Fruit fly (Drosophila melanogaster) whole organism, embryonic: Measurements from ENCODE around the gene Cog3.
A peak's percentile ranks its signal among the peaks of the same experiment; 100 is the strongest.

ENCODE experiments used
- Atf-2 ChIP-seq: fragments of 200-800 bp; sonication (Bioruptor generic); optimal IDR thresholded peaks from 2 replicates; lab custom pipeline; 2016; ENCODE audit warnings: missing biosample characterization, missing genetic modification characterization
- CG10147 ChIP-seq: fragments of 200-800 bp; sonication (Bioruptor generic); optimal IDR thresholded peaks from 2 replicates; lab custom pipeline; 2019; ENCODE audit warnings: missing biosample characterization, mild to moderate bottlenecking, missing genetic modification characterization, moderate library complexity
- CG10267 ChIP-seq: fragments of 200-800 bp; sonication (Bioruptor generic); optimal IDR thresholded peaks from 2 replicates; lab custom pipeline; 2018; ENCODE audit warnings: missing biosample characterization, mild to moderate bottlenecking, missing genetic modification characterization, moderate library complexity
- CG10274 ChIP-seq: fragments of 200-800 bp; sonication (Bioruptor generic); optimal IDR thresholded peaks from 3 replicates; lab custom pipeline; 2017; ENCODE audit warnings: missing biosample characterization, mild to moderate bottlenecking, missing genetic modification characterization
- CG11456 ChIP-seq: fragments of 200-800 bp; sonication (Bioruptor generic); IDR thresholded peaks from 3 replicates; pipeline ENCODE4 v1.3.6; 2022; ENCODE audit warnings: missing biosample characterization, missing genetic modification characterization
- CG12391 ChIP-seq: fragments of 200-800 bp; sonication (Bioruptor generic); optimal IDR thresholded peaks from 3 replicates; lab custom pipeline; 2018; ENCODE audit warnings: missing biosample characterization, mild to moderate bottlenecking, missing genetic modification characterization, moderate library complexity
- CG12659 ChIP-seq: fragments of 200-800 bp; sonication (Bioruptor generic); optimal IDR thresholded peaks from 3 replicates; lab custom pipeline; 2017; ENCODE audit warnings: mild to moderate bottlenecking, missing biosample characterization, missing genetic modification reagents, missing genetic modification characterization
- CG14050 ChIP-seq: fragments of 200-800 bp; sonication (Bioruptor generic); IDR thresholded peaks from 3 replicates; pipeline ENCODE4 v1.3.6; 2022; ENCODE audit warnings: missing biosample characterization, missing genetic modification characterization
- CG15601 ChIP-seq: fragments of 200-800 bp; sonication (Bioruptor generic); optimal IDR thresholded peaks from 3 replicates; lab custom pipeline; 2019; ENCODE audit warnings: missing biosample characterization, mild to moderate bottlenecking, missing genetic modification characterization, moderate library complexity
- CG17612 ChIP-seq: fragments of 200-800 bp; sonication (Bioruptor generic); IDR thresholded peaks from 2 replicates; pipeline ENCODE4 v1.3.6; 2022; ENCODE audit warnings: missing biosample characterization, missing genetic modification characterization
- CG17829 ChIP-seq: fragments of 200-800 bp; optimal IDR thresholded peaks from 2 replicates; lab custom pipeline; 2019; ENCODE audit warnings: missing biosample characterization, mild to moderate bottlenecking, missing genetic modification characterization, moderate library complexity
- CG2120 ChIP-seq: fragments of 200-800 bp; sonication (Bioruptor generic); optimal IDR thresholded peaks from 3 replicates; lab custom pipeline; 2016; ENCODE audit warnings: missing biosample characterization, missing genetic modification characterization
- CG30020 ChIP-seq: fragments of 200-800 bp; optimal IDR thresholded peaks from 2 replicates; lab custom pipeline; 2019; ENCODE audit warnings: missing biosample characterization, mild to moderate bottlenecking, missing genetic modification characterization, moderate library complexity
- CG31441 ChIP-seq: fragments of 200-800 bp; sonication (Bioruptor generic); IDR thresholded peaks from 2 replicates; pipeline ENCODE4 v1.3.6; 2022; ENCODE audit warnings: missing biosample characterization, missing genetic modification characterization
- CG3281 ChIP-seq: fragments of 200-800 bp; sonication (Bioruptor generic); optimal IDR thresholded peaks from 3 replicates; lab custom pipeline; 2017; ENCODE audit warnings: missing biosample characterization, mild to moderate bottlenecking, missing genetic modification characterization
- CG33557 ChIP-seq: fragments of 200-800 bp; sonication (Bioruptor generic); optimal IDR thresholded peaks from 2 replicates; lab custom pipeline; 2019; ENCODE audit warnings: missing biosample characterization, mild to moderate bottlenecking, missing genetic modification characterization, moderate library complexity
- CG34224 ChIP-seq: fragments of 200-800 bp; sonication (Bioruptor generic); IDR thresholded peaks from 3 replicates; pipeline ENCODE4 v1.3.6; 2022; ENCODE audit warnings: missing biosample characterization, missing genetic modification characterization; ENCODE audit not compliant: partially characterized antibody
- CG3726 ChIP-seq: fragments of 200-800 bp; sonication (Bioruptor generic); IDR thresholded peaks from 3 replicates; pipeline ENCODE4, ENCODE4 v1.3.6; 2022; ENCODE audit warnings: missing biosample characterization, missing genetic modification characterization
- CG6689 ChIP-seq: fragments of 200-800 bp; sonication (Bioruptor generic); IDR thresholded peaks from 2 replicates; pipeline ENCODE4 v1.3.6; 2022; ENCODE audit warnings: missing biosample characterization, missing genetic modification characterization
- CG7556 ChIP-seq: fragments of 200-800 bp; sonication (Bioruptor generic); optimal IDR thresholded peaks from 2 replicates; lab custom pipeline; 2017; ENCODE audit warnings: missing biosample characterization, mild to moderate bottlenecking, missing genetic modification characterization
- Camta ChIP-seq: fragments of 200-800 bp; sonication (Bioruptor generic); optimal IDR thresholded peaks from 2 replicates; lab custom pipeline; 2016; ENCODE audit warnings: missing biosample characterization, missing genetic modification characterization
- Chrac-16 ChIP-seq: fragments of 200-800 bp; sonication (Bioruptor generic); optimal IDR thresholded peaks from 3 replicates; lab custom pipeline; 2016; ENCODE audit warnings: missing biosample characterization, missing genetic modification characterization
- Fer1 ChIP-seq: fragments of 200-800 bp; sonication (Bioruptor generic); optimal IDR thresholded peaks from 2 replicates; lab custom pipeline; 2017; ENCODE audit warnings: missing biosample characterization, mild to moderate bottlenecking, missing genetic modification characterization
- Gsc ChIP-seq: fragments of 200-800 bp; sonication (Bioruptor generic); IDR thresholded peaks from 2 replicates; pipeline ENCODE4 v1.3.6; 2022; ENCODE audit warnings: missing biosample characterization, missing genetic modification characterization
- Hmr ChIP-seq: fragments of 200-800 bp; sonication (Bioruptor generic); optimal IDR thresholded peaks from 3 replicates; lab custom pipeline; 2017; ENCODE audit warnings: mild to moderate bottlenecking, missing biosample characterization, missing genetic modification reagents, missing genetic modification characterization
- Hsf ChIP-seq: fragments of 200-800 bp; sonication (Bioruptor generic); optimal IDR thresholded peaks from 3 replicates; lab custom pipeline; 2016; ENCODE audit warnings: missing biosample characterization, missing genetic modification characterization
- Max ChIP-seq: fragments of 200-800 bp; sonication (Bioruptor generic); optimal IDR thresholded peaks from 2 replicates; lab custom pipeline; 2016; ENCODE audit warnings: missing biosample characterization, mild to moderate bottlenecking, missing genetic modification characterization
- Rx ChIP-seq: fragments of 200-800 bp; sonication (Bioruptor generic); IDR thresholded peaks from 2 replicates; pipeline ENCODE4 v1.3.6; 2022; ENCODE audit warnings: missing biosample characterization, missing genetic modification characterization
- Usf ChIP-seq: fragments of 200-800 bp; sonication (Bioruptor generic); optimal IDR thresholded peaks from 2 replicates; lab custom pipeline; 2017; ENCODE audit warnings: missing genotype, missing biosample characterization, missing genetic modification characterization
- Xrp1 ChIP-seq: fragments of 200-800 bp; sonication (Bioruptor generic); IDR thresholded peaks from 2 replicates; pipeline ENCODE4 v1.3.6; 2022; ENCODE audit warnings: missing biosample characterization, missing genetic modification characterization
- al ChIP-seq: fragments of 200-800 bp; sonication (Bioruptor generic); IDR thresholded peaks from 2 replicates; pipeline ENCODE4 v1.3.6; 2022; ENCODE audit warnings: missing biosample characterization, missing genetic modification characterization
- aop ChIP-seq: fragments of 200-800 bp; sonication (Bioruptor generic); IDR thresholded peaks from 2 replicates; pipeline ENCODE4 v1.3.6; 2022; ENCODE audit warnings: missing biosample characterization, missing genetic modification characterization
- ash1 ChIP-seq: fragments of 200-800 bp; sonication (Bioruptor generic); optimal IDR thresholded peaks from 2 replicates; lab custom pipeline; 2018; ENCODE audit warnings: missing biosample characterization, mild to moderate bottlenecking, missing genetic modification characterization
- ci ChIP-seq: fragments of 200-800 bp; sonication (Bioruptor generic); IDR thresholded peaks from 3 replicates; pipeline ENCODE4 v1.3.6; 2022; ENCODE audit warnings: missing biosample characterization, missing genetic modification characterization
- dm ChIP-seq: fragments of 200-800 bp; sonication (Bioruptor generic); optimal IDR thresholded peaks from 3 replicates; lab custom pipeline; 2016; ENCODE audit warnings: missing biosample characterization, missing genetic modification characterization
- dysf ChIP-seq: fragments of 200-800 bp; sonication (Bioruptor generic); IDR thresholded peaks from 3 replicates; pipeline ENCODE4 v1.3.6; 2022; ENCODE audit warnings: missing biosample characterization, missing genetic modification characterization
- hkb ChIP-seq, 2 experiments: fragments of 200-800 bp in 1 of 2; fragments of >200 bp in 1 of 2; sonication (Bioruptor generic) in 1 of 2; IDR thresholded peaks in 1 of 2; optimal IDR thresholded peaks in 1 of 2; 2 replicates each; pipeline versions ENCODE4 v1.3.6 to Lab custom; 2017 to 2022; ENCODE audit warnings: missing biosample characterization in 1 of 2, missing genetic modification characterization in 1 of 2
- ind ChIP-seq: fragments of 200-800 bp; sonication (Bioruptor generic); optimal IDR thresholded peaks from 3 replicates; lab custom pipeline; 2016; ENCODE audit warnings: missing biosample characterization, missing genetic modification characterization
- klu ChIP-seq: fragments of 200-800 bp; sonication (Bioruptor generic); IDR thresholded peaks from 2 replicates; pipeline ENCODE4 v1.3.6; 2022; ENCODE audit warnings: missing biosample characterization, missing genetic modification characterization
- kni ChIP-seq: fragments of 200-800 bp; sonication (Bioruptor generic); optimal IDR thresholded peaks from 3 replicates; lab custom pipeline; 2017; ENCODE audit warnings: mild to moderate bottlenecking, missing biosample characterization, missing genetic modification reagents, missing genetic modification characterization
- nom ChIP-seq: fragments of 200-800 bp; sonication (Bioruptor generic); optimal IDR thresholded peaks from 2 replicates; lab custom pipeline; 2017; ENCODE audit warnings: missing biosample characterization, missing genetic modification characterization, mild to moderate bottlenecking, moderate library complexity, missing genetic modification reagents
- prd ChIP-seq, 3 experiments: fragments of >200 bp in 2 of 3; fragments of 200-800 bp in 1 of 3; sonication (Bioruptor generic) in 1 of 3; optimal IDR thresholded peaks in 2 of 3; IDR thresholded peaks in 1 of 3; 2 replicates in 2 of 3; 3 replicates in 1 of 3; pipeline versions ENCODE4 v1.3.6 to Lab custom; 2017 to 2022; ENCODE audit warnings: missing biosample characterization in 1 of 3, missing genetic modification characterization in 1 of 3
- sc ChIP-seq, 3 experiments: fragments of >200 bp in 2 of 3; fragments of 200-800 bp in 1 of 3; sonication (Bioruptor generic) in 1 of 3; optimal IDR thresholded peaks; 2 replicates in 2 of 3; 3 replicates in 1 of 3; lab custom pipeline; 2017; ENCODE audit warnings: mild to moderate bottlenecking in 1 of 3, missing biosample characterization in 1 of 3, missing genetic modification characterization in 1 of 3, missing genetic modification reagents in 1 of 3
- shn ChIP-seq: fragments of 200-800 bp; sonication (Bioruptor generic); optimal IDR thresholded peaks from 3 replicates; lab custom pipeline; 2016; ENCODE audit warnings: missing biosample characterization, missing genetic modification characterization
- so ChIP-seq: fragments of 200-800 bp; sonication (Bioruptor generic); IDR thresholded peaks from 3 replicates; pipeline ENCODE4 v1.3.6; 2022; ENCODE audit warnings: missing biosample characterization, missing genetic modification characterization
- tin ChIP-seq: fragments of 200-800 bp; sonication (Bioruptor generic); optimal IDR thresholded peaks from 3 replicates; lab custom pipeline; 2016; ENCODE audit warnings: missing biosample characterization, missing genetic modification characterization
- vnd ChIP-seq: fragments of 200-800 bp; sonication (Bioruptor generic); IDR thresholded peaks from 3 replicates; pipeline ENCODE4 v1.3.6; 2022; ENCODE audit warnings: missing biosample characterization, missing genetic modification characterization; ENCODE audit not compliant: partially characterized antibody
- zen ChIP-seq: fragments of 200-800 bp; sonication (Bioruptor generic); optimal IDR thresholded peaks from 3 replicates; lab custom pipeline; 2018; ENCODE audit warnings: missing biosample characterization, mild to moderate bottlenecking, missing genetic modification characterization, moderate library complexity
- zen2 ChIP-seq: fragments of 200-800 bp; sonication (Bioruptor generic); IDR thresholded peaks from 3 replicates; pipeline ENCODE4 v1.3.6; 2022; ENCODE audit warnings: missing biosample characterization, missing genetic modification characterization; ENCODE audit not compliant: partially characterized antibody

Cog3 gene

dm6 chr2L:3457007-3457406, at the start of gene Cog3, which contains the start of gene Sec5 (continued):
- TF ChIP-seq klu (GFP tag; lab: Robert Waterston, UW) (peak; percentile 60; the same call in 1 of the 2 replicates), ci (GFP tag; lab: Robert Waterston, UW) (no peak), CG2120 (peak; percentile 90), CG12391 (peak; percentile 83), vnd (0 out of 3 replicates have a peak, but pooled peaks have one; percentile 21), hkb (optimal IDR thresholded peaks at IDR 0.05; lab: Kevin White, UChicago) (peak; percentile 72), hkb (GFP tag; IDR thresholded peaks at IDR 0.05; lab: Robert Waterston, UW) (no peak), Hsf (GFP tag; lab: Kevin White, UChicago) (peak; percentile 19), al (GFP tag; lab: Robert Waterston, UW) (peak; percentile 73), tin (GFP tag; lab: Kevin White, UChicago) (peak; percentile 65), Usf (GFP tag; lab: Kevin White, UChicago) (peak; percentile 13), so (peak; percentile 31; the same call in 1 of the 3 replicates), CG34224 (GFP tag; lab: Robert Waterston, UW) (no peak), sc (optimal IDR thresholded peaks at IDR 0.05; lab: Kevin White, UChicago) (no peak), sc (GFP tag; optimal IDR thresholded peaks at IDR 0.05; lab: Kevin White, UChicago) (no peak), Rx (GFP tag; lab: Robert Waterston, UW) (no peak), CG30020 (peak; percentile 45), CG12659 (peak; percentile 65), Camta (GFP tag; lab: Kevin White, UChicago) (peak; percentile 30), CG6689 (GFP tag; lab: Robert Waterston, UW) (peak; percentile 31; the same call in 1 of the 2 replicates), prd (optimal IDR thresholded peaks at IDR 0.05; lab: Kevin White, UChicago) (no peak), prd (GFP tag; IDR thresholded peaks at IDR 0.05; lab: Robert Waterston, UW) (peak; percentile 67; the same call in 2 of the 3 replicates), CG14050 (peak; percentile 17; the same call in 1 of the 3 replicates), zen (tag; lab: Kevin White, UChicago) (peak; percentile 67), CG31441 (GFP tag; lab: Robert Waterston, UW) (no peak), CG7556 (GFP tag; lab: Kevin White, UChicago) (peak; percentile 38), CG3281 (GFP tag; lab: Kevin White, UChicago) (no peak), CG17829 (peak; percentile 76), dysf (GFP tag; lab: Robert Waterston, UW) (peak; percentile 71; the same call in 2 of the 3 replicates), kni (no peak), CG10267 (tag; lab: Kevin White, UChicago) (peak; percentile 98), Xrp1 (peak; percentile 68), ind (GFP tag; lab: Kevin White, UChicago) (no peak), Gsc (GFP tag; lab: Robert Waterston, UW) (no peak), Hmr (GFP tag; lab: Kevin White, UChicago) (no peak), Atf-2 (GFP tag; lab: Kevin White, UChicago) (peak; percentile 11), Chrac-16 (GFP tag; lab: Kevin White, UChicago) (peak; percentile 61), CG10274 (GFP tag; lab: Kevin White, UChicago) (no peak), shn (GFP tag; lab: Kevin White, UChicago) (peak; percentile 45), CG11456 (no peak; the same call in 2 of the 3 replicates), CG33557 (GFP tag; lab: Kevin White, UChicago) (peak; percentile 56), dm (GFP tag; lab: Kevin White, UChicago) (no peak), CG17612 (GFP tag; lab: Robert Waterston, UW) (no peak), zen2 (GFP tag; lab: Robert Waterston, UW) (no peak), Max (GFP tag; lab: Kevin White, UChicago) (peak; percentile 48), Fer1 (peak; percentile 80), CG15601 (no peak), ash1 (GFP tag; lab: Kevin White, UChicago) (no peak), CG3726 (GFP tag; lab: Robert Waterston, UW) (no peak), CG10147 (GFP tag; lab: Kevin White, UChicago) (no peak), aop (GFP tag; lab: Robert Waterston, UW) (no peak), nom (peak; percentile 25)
